Worm (Caenorhabditis elegans): ENCODE data around the gene T22B7.4.

DNA sequence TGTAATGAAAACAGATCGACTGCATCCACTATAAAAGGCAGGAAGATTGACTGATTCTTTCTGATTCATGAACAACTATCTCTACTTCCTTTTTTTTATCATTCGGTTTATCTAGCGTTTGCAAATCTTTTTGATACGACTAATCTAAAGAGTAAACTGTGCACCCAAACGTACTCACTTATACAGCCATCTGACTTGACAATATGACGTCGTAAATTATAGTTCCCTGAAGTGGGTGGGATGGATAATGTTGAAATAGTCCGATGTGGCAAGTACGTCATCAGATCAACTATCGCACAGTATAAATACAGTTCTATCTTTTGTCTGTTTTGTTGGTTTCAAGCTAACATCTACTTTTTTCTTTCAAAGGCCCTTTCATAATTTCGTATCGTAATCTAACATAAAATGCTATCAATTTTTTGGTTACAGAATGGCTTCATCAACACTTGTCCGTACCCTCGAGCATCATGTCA is 5.8 kb upstream of the T22B7.4 start, which contains the start of gene T22B7.3:
- TF ChIP-seq elt-1 (tag; optimal IDR thresholded peaks at IDR 0.05; ENCODE audit: borderline replicate concordance, insufficient read depth) (no peak), snpc-4 (tag; optimal IDR thresholded peaks at IDR 0.05) (no peak)
